Worm (Caenorhabditis elegans): Measurements from ENCODE around the gene sre-10.

sre-10 gene

DNA sequence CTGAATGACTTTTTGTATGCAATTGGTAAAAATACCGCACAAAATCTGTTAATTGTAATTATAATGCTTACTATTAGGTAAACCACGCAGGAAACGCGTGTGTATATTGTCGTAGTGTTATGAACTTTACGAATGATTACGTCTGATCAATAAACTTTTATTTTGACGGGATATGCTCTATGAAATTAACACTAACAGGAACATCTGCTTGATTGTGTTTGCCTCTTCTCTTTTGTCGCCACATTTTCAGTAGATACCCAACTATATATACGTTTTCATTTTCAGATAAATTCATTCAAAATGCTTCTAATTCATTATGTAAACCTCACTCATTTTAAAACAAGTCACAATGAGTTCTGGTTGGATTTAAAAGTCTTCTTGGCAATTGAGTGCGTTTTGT is at the start of gene sre-10:
TSS of gene sre-10 (plus strand) at position 301 of the 400 bp plus-strand sequence.
- TF ChIP-seq elt-3 (tag; optimal IDR thresholded peaks at IDR 0.05) (no peak), nhr-77 (tag; optimal IDR thresholded peaks at IDR 0.05) (no peak), nhr-25 (tag; optimal IDR thresholded peaks at IDR 0.05) (no peak), ceh-28 (tag; optimal IDR thresholded peaks at IDR 0.05) (no peak)

DNA sequence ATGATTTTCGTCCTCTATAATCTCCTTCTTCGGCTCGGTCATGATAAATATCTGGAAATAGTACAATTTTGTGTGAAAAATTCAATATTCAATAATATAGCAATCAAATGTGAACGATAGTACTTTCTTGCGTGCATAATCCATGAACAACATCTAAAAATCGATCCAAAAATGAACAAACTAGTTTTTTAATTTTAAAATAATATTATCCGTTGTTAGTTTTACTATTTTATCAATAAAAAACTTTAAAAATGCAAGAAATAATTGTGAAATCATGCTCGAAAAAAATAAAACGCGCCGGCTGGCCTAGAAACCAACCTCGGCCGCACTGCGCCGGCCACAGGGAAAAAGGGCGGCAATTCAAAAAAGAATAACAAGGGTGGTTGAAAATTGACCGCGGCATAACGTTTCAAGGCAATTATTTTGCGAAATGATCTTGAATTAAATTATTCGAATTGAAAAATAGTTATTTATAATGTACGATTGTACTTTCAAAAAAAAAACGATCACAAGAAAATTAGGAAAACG is 47.7 kb upstream of the sre-10 start, which contains the start of gene mys-1:
TSS of gene mys-1 (minus strand) at position 51 of the 528 bp plus-strand sequence.
- TF ChIP-seq nhr-43 (tag; optimal IDR thresholded peaks at IDR 0.05; ENCODE audit: poor library complexity, severe bottlenecking) = peak; percentile 55
- TF ChIP-seq nfya-1 (tag; optimal IDR thresholded peaks at IDR 0.05; ENCODE audit: insufficient read depth) = peak; percentile 49
- no peak for TF ChIP-seq lsy-12 (tag; optimal IDR thresholded peaks at IDR 0.05)
- peak; percentile 50 for TF ChIP-seq pha-4 (tag; optimal IDR thresholded peaks at IDR 0.05)
- TF ChIP-seq nhr-23 (tag; optimal IDR thresholded peaks at IDR 0.05) = peak; percentile 64
- peak; percentile 57 for TF ChIP-seq snpc-4 (tag; optimal IDR thresholded peaks at IDR 0.05)
- TF ChIP-seq elt-2 (tag; optimal IDR thresholded peaks at IDR 0.05) = no peak
- TF ChIP-seq unc-39 (tag; optimal IDR thresholded peaks at IDR 0.05) = no peak
- no peak for TF ChIP-seq nhr-11 (tag; optimal IDR thresholded peaks at IDR 0.05)
- TF ChIP-seq lin-39 (tag; optimal IDR thresholded peaks at IDR 0.05) = peak; percentile 5
- TF ChIP-seq hmg-11 (tag; optimal IDR thresholded peaks at IDR 0.05) = peak; percentile 65
- no peak for TF ChIP-seq mdl-1 (tag; optimal IDR thresholded peaks at IDR 0.05)
- TF ChIP-seq nhr-12 (tag; optimal IDR thresholded peaks at IDR 0.05) = no peak
- peak; percentile 65 for TF ChIP-seq lin-15B (tag; optimal IDR thresholded peaks at IDR 0.05)
- TF ChIP-seq mml-1 (tag; optimal IDR thresholded peaks at IDR 0.05) = no peak

DNA sequence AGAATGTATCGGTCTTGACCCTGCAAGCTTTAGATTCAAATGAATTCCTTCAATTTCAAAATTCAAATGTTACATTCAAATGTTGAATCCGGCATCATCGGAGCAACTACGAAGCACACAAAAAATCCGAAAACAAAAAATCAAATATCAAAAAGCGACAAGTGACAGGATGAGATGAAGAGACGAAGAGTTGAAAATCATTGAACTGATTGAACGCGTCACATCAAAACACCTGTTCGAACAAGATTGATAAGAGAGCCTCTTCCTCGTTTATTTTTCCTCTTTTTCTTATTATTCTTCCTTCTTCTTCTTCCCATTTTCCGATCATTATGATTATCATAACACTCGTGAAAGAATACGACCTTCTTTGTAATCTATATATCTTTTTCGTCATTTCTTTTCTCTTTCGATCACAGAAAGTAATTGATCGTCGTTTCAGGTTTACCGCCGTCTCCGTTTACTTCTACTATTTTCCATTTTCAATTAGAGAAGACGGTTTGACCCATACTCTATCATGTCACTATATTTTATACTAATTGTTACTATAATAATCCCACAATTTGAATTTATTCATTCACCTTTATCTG is 46.7 kb upstream of the sre-10 start, which contains the start of gene VC5.2:
TSS of gene VC5.2 (plus strand) at position 439 of the 587 bp plus-strand sequence.
- TF ChIP-seq ceh-28 (tag; optimal IDR thresholded peaks at IDR 0.05) (peak; percentile 18), nhr-23 (tag; optimal IDR thresholded peaks at IDR 0.05) (peak; percentile 59), pha-4 (tag; optimal IDR thresholded peaks at IDR 0.05) (no peak)

DNA sequence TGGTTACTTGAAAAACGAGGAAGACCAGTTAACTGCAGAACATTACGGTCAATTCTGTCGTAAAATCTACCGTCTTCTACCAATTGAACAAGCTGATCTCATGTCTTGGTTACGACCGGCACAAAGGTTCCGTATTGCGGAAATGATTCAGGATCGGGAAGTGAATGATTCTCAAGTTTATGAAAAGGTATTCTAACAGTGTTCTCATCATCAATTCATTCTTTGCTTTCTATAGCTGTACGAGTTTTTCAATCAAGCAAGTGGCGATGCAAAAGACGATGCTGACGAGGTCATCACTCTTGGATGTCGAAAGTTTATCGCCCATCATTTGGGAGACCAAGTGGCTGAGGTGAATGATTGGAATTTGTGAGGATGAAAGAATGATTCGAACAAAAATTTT is 45.0 kb upstream of the sre-10 start:
- TF ChIP-seq nhr-12 (tag; optimal IDR thresholded peaks at IDR 0.05) (no peak), nhr-43 (tag; optimal IDR thresholded peaks at IDR 0.05; ENCODE audit: poor library complexity, severe bottlenecking) (no peak), unc-39 (tag; optimal IDR thresholded peaks at IDR 0.05) (no peak), lin-15B (tag; optimal IDR thresholded peaks at IDR 0.05) (no peak), elt-2 (tag; optimal IDR thresholded peaks at IDR 0.05) (no peak), lsy-12 (tag; optimal IDR thresholded peaks at IDR 0.05) (no peak), nhr-28 (tag; optimal IDR thresholded peaks at IDR 0.05) (no peak), sea-2 (GFP tag; optimal IDR thresholded peaks at IDR 0.05) (no peak), R02D3.7 (tag; optimal IDR thresholded peaks at IDR 0.05) (no peak), ztf-4 (tag; optimal IDR thresholded peaks at IDR 0.05) (no peak), pha-4 (tag; optimal IDR thresholded peaks at IDR 0.05) (no peak), jun-1 (tag; optimal IDR thresholded peaks at IDR 0.05) (no peak), ztf-11 (tag; optimal IDR thresholded peaks at IDR 0.05) (no peak)

DNA sequence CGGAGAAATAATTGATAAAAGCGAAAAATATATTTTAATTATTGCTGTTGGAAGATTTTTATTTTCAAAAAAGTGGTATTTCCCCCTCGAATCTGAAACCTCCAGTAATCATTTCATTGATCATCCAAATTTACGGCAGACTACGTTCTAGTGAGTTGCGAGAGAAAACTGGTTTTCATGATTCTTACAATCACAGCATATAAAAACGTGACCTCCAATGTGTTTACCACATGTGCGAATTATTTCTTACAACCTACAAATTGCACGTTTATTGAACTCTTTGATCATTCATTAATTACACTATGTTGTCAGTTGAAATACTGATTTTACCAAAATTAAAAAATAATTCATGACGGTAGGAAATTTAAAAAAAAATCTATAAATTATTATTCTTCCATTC is 43.1 kb upstream of the sre-10 start:
- no peak for TF ChIP-seq aly-2 (tag; optimal IDR thresholded peaks at IDR 0.05)
- TF ChIP-seq pqm-1 (tag; optimal IDR thresholded peaks at IDR 0.05) = peak; percentile 36
- no peak for TF ChIP-seq fos-1 (tag; optimal IDR thresholded peaks at IDR 0.05)
- no peak for TF ChIP-seq hmg-11 (tag; optimal IDR thresholded peaks at IDR 0.05)
- TF ChIP-seq nfya-1 (tag; optimal IDR thresholded peaks at IDR 0.05; ENCODE audit: insufficient read depth) = no peak
- TF ChIP-seq nhr-25 (tag; optimal IDR thresholded peaks at IDR 0.05) = peak; percentile 76
- TF ChIP-seq ama-1 (optimal IDR thresholded peaks at IDR 0.05) = no peak
- peak; percentile 33 for TF ChIP-seq nhr-23 (tag; optimal IDR thresholded peaks at IDR 0.05)
- no peak for TF ChIP-seq sea-2 (GFP tag; optimal IDR thresholded peaks at IDR 0.05)
- TF ChIP-seq elt-3 (tag; optimal IDR thresholded peaks at IDR 0.05) = no peak
- no peak for TF ChIP-seq zag-1 (tag; optimal IDR thresholded peaks at IDR 0.05)
- TF ChIP-seq skn-1 (tag; optimal IDR thresholded peaks at IDR 0.05) = no peak
- no peak for TF ChIP-seq mml-1 (tag; optimal IDR thresholded peaks at IDR 0.05)
- TF ChIP-seq nhr-76 (tag; optimal IDR thresholded peaks at IDR 0.05) = no peak
- TF ChIP-seq ceh-9 (tag; optimal IDR thresholded peaks at IDR 0.05) = no peak
- peak; percentile 73 for TF ChIP-seq nhr-43 (tag; optimal IDR thresholded peaks at IDR 0.05; ENCODE audit: poor library complexity, severe bottlenecking)
- TF ChIP-seq egl-5 (tag; optimal IDR thresholded peaks at IDR 0.05) = no peak
- TF ChIP-seq mdl-1 (tag; optimal IDR thresholded peaks at IDR 0.05) = no peak
- TF ChIP-seq pha-4 (tag; optimal IDR thresholded peaks at IDR 0.05) = peak; percentile 12
- no peak for TF ChIP-seq nhr-237 (tag; optimal IDR thresholded peaks at IDR 0.05)
- no peak for TF ChIP-seq lin-15B (tag; optimal IDR thresholded peaks at IDR 0.05)

Data from whole organism, L3 larva.